Worm (Caenorhabditis elegans): ENCODE data around the gene grl-19.

- TF ChIP-seq hlh-12 (tag; optimal IDR thresholded peaks at IDR 0.05) (no peak), unc-130 (GFP tag; optimal IDR thresholded peaks at IDR 0.05) (no peak), nfya-1 (tag; optimal IDR thresholded peaks at IDR 0.05; ENCODE audit: borderline replicate concordance, insufficient read depth) (no peak), let-526 (GFP tag; IDR thresholded peaks at IDR 0.05) (no peak), bed-1 (GFP tag; IDR thresholded peaks at IDR 0.05) (no peak), ceh-100 (GFP tag; IDR thresholded peaks at IDR 0.05) (no peak), pha-4 (tag; optimal IDR thresholded peaks at IDR 0.05) (no peak), ceh-27 (GFP tag; optimal IDR thresholded peaks at IDR 0.05) (no peak), Y53G8AR.9 (GFP tag; conservative IDR thresholded peaks at IDR 0.05) (no peak), rcor-1 (GFP tag; IDR thresholded peaks at IDR 0.05) (no peak), ceh-91 (GFP tag; IDR thresholded peaks at IDR 0.05) (no peak), nhr-27 (tag; optimal IDR thresholded peaks at IDR 0.05) (no peak), unc-62 (GFP tag; optimal IDR thresholded peaks at IDR 0.05) (no peak), F49E8.2 (tag; optimal IDR thresholded peaks at IDR 0.05; ENCODE audit: insufficient read depth) (no peak)
Measured at ce11 chrIV:244278-244677, 8.1 kb downstream of the grl-19 start.

Measured in whole organism, young adult.